Fruit fly (Drosophila melanogaster): Measurements from ENCODE around the gene CG6638.

The CG6638 gene

DNA sequence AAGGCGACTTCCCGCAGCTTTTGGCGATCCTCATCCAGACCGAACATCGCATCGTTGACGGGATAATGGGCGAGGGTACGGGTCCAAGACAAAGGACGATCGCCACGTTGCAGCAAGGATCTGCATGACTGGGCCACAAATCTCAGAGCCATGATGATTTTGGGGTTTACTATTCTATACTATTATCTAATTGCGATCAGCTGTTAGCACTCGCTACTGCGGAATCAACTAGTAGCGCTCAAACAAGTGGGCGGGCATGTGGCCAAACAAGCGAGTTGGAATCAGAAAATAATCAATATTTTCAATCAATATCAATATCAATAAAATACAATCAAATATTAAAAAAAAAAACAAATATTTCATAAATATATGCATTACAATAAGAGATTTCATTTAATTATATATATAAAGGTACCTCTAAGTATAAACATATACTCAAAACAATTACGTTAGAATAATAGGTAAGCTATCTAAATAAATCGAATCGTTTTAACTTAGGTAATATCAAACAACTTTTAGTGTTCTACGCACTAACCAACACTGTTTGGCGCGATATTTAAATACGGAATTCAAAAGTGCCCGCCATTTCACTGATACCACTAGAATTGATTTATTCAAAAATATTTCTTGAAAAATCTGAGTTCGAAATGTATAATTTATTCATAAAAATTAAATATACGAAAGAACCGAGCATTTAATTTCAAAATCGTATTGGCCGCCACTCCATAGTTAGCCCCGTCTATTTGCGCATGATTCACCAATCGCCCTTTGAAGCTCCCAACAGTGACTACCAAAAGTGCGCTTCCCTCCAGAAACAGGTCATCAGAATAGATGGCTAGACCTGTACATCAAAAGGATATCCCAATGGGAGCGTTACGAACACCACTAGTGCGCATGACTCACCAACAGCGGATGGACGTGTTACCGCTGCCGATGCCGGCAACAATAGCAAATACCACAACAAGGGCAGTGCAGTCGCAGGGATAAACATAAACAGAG lies at the start of gene CG6638, which contains the start of gene CG43078:
CG6638 (minus strand) TSS at position 235 of the 999 bp plus-strand sequence.
CG43078 (plus strand) TSS at position 965 of the 999 bp plus-strand sequence.
- peak; percentile 57 for TF ChIP-seq CG11617 (GFP tag; optimal IDR thresholded peaks at IDR 0.05)
- no peak for TF ChIP-seq ovo (GFP tag; optimal IDR thresholded peaks at IDR 0.05)
- TF ChIP-seq bab1 (GFP tag; optimal IDR thresholded peaks at IDR 0.05), result no peak
- TF ChIP-seq CG14711 (tag; optimal IDR thresholded peaks at IDR 0.05), result peak; percentile 37
- no peak for TF ChIP-seq CG33017 (tag; optimal IDR thresholded peaks at IDR 0.05)
- peak; percentile 70 for TF ChIP-seq kay (GFP tag; ENCODE audit: borderline replicate concordance)
- no peak for TF ChIP-seq Hr96 (GFP tag; optimal IDR thresholded peaks at IDR 0.05)
- TF ChIP-seq CG12768 (GFP tag; optimal IDR thresholded peaks at IDR 0.05), result peak; percentile 29
- TF ChIP-seq CG5204 (GFP tag; optimal IDR thresholded peaks at IDR 0.05), result no peak
- TF ChIP-seq tj (GFP tag; optimal IDR thresholded peaks at IDR 0.05), result no peak
- TF ChIP-seq Mnt (GFP tag; optimal IDR thresholded peaks at IDR 0.05), result peak; percentile 85
- no peak for TF ChIP-seq Crg-1 (GFP tag; optimal IDR thresholded peaks at IDR 0.05)
- no peak for TF ChIP-seq Clk (GFP tag; optimal IDR thresholded peaks at IDR 0.05)
- TF ChIP-seq CG1620 (GFP tag; optimal IDR thresholded peaks at IDR 0.05), result no peak
- peak; percentile 26 for TF ChIP-seq CG7101 (tag; optimal IDR thresholded peaks at IDR 0.05)
- TF ChIP-seq cic (GFP tag; optimal IDR thresholded peaks at IDR 0.05), result peak; percentile 1
- TF ChIP-seq toe (GFP tag; optimal IDR thresholded peaks at IDR 0.05), result no peak
- TF ChIP-seq cnc (optimal IDR thresholded peaks at IDR 0.05), result no peak
- no peak for TF ChIP-seq pad (GFP tag; optimal IDR thresholded peaks at IDR 0.05)
- peak; percentile 20 for TF ChIP-seq CG7045 (GFP tag; optimal IDR thresholded peaks at IDR 0.05)

DNA sequence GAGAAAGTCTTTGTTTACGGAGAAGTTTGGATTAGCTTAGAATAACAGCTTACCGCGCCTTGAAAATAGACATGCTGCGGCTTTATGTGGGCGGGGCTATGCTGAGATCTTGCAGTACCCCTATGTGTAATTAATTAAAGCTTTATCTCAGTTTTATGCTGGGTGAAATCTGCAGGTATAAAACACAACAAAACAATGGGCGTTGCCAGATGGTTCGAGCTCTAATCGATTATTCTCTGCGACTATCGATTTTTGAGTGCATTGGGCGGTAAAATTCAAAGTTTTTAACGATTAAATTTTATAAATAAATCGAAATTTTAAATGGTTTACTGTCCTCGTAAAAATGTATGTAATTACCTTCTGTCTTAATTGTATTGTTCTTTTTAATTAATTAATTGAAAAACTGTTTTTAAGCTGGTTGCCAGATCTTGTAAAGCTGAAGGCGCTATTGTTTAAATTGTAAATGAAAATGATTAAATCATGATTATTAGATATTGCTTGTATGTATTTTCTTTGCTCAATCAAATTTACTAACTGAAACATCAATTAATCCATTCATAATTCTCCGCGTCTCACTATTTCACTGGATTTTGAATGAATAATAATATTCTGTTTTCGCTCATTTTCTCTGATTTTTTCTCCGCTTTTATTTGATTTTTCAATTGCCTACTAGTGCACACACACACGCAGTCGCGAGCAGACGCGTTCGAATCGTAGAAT lies 48.0 kb upstream of the CG6638 start, which contains the start of the genes GAPsec and Zasp66:
GAPsec (minus strand) TSS at position 200 of the 720 bp plus-strand sequence.
Zasp66 (plus strand) TSS at position 670 of the 720 bp plus-strand sequence.
- TF ChIP-seq bab1 (GFP tag; optimal IDR thresholded peaks at IDR 0.05), result peak; percentile 23
- peak; percentile 7 for TF ChIP-seq kay (GFP tag; ENCODE audit: borderline replicate concordance)
- no peak for TF ChIP-seq cic (GFP tag; optimal IDR thresholded peaks at IDR 0.05)

DNA sequence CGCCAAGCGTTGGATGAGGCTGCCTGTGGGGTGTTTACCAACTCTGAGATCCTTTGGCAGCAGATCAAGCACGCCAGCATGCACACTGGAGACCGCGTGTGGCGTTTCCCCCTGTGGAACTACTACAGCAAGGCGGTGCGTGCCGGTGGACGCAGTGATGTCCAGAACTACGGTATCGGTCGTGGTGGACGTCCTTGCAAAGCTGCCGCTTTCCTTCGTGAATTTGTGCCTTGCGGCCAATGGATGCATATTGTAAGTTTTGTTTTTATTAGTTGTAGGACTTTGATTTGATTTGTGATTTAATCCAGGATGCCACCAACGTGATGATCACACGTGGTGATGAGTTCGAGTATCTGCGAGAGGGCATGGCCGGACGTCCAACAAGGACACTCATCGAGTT lies 45.6 kb upstream of the CG6638 start:
- no peak for TF ChIP-seq CG7045 (GFP tag; optimal IDR thresholded peaks at IDR 0.05)
- TF ChIP-seq CG11617 (GFP tag; optimal IDR thresholded peaks at IDR 0.05), result no peak
- TF ChIP-seq Clk (GFP tag; optimal IDR thresholded peaks at IDR 0.05), result no peak
- TF ChIP-seq CG1620 (GFP tag; optimal IDR thresholded peaks at IDR 0.05), result no peak
- TF ChIP-seq kay (GFP tag; ENCODE audit: borderline replicate concordance), result no peak
- no peak for TF ChIP-seq cnc (optimal IDR thresholded peaks at IDR 0.05)
- TF ChIP-seq bab1 (GFP tag; optimal IDR thresholded peaks at IDR 0.05), result no peak
- TF ChIP-seq Hr96 (GFP tag; optimal IDR thresholded peaks at IDR 0.05), result no peak
- TF ChIP-seq Mnt (GFP tag; optimal IDR thresholded peaks at IDR 0.05), result no peak
- TF ChIP-seq cic (GFP tag; optimal IDR thresholded peaks at IDR 0.05), result no peak
- TF ChIP-seq pad (GFP tag; optimal IDR thresholded peaks at IDR 0.05), result no peak

DNA sequence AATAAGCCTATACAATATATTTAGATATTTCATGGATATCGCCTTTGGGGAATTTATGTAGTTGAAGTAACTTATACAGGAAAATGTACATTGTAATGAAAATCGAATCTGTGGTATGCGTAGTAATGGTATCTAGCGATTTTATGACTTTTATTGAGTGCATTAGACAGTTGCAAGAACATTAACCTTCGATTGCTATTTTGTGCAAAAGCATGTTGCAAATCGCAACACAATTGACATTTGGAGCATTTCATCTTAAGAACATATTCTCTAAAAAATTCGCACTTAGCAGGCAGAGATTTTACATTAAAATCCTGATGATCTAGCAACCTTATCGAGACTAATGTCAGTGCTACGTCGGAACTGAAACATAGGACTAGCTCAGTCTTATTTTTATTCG lies 43.7 kb upstream of the CG6638 start, which contains the start of gene S-Lap2:
S-Lap2 (plus strand) TSS at position 301 of the 400 bp plus-strand sequence.
- TF ChIP-seq cic (GFP tag; optimal IDR thresholded peaks at IDR 0.05) (no peak), CG14711 (tag; optimal IDR thresholded peaks at IDR 0.05) (no peak), bab1 (GFP tag; optimal IDR thresholded peaks at IDR 0.05) (no peak), tj (GFP tag; optimal IDR thresholded peaks at IDR 0.05) (no peak), Crg-1 (GFP tag; optimal IDR thresholded peaks at IDR 0.05) (no peak), toe (GFP tag; optimal IDR thresholded peaks at IDR 0.05) (no peak), pad (GFP tag; optimal IDR thresholded peaks at IDR 0.05) (no peak), ovo (GFP tag; optimal IDR thresholded peaks at IDR 0.05) (no peak), Clk (GFP tag; optimal IDR thresholded peaks at IDR 0.05) (no peak), CG7101 (tag; optimal IDR thresholded peaks at IDR 0.05) (no peak), CG1620 (GFP tag; optimal IDR thresholded peaks at IDR 0.05) (no peak), CG5204 (GFP tag; optimal IDR thresholded peaks at IDR 0.05) (no peak), Hr96 (GFP tag; optimal IDR thresholded peaks at IDR 0.05) (no peak), cnc (optimal IDR thresholded peaks at IDR 0.05) (no peak), Mnt (GFP tag; optimal IDR thresholded peaks at IDR 0.05) (no peak), kay (GFP tag; ENCODE audit: borderline replicate concordance) (no peak)

- TF ChIP-seq Hr96 (GFP tag; optimal IDR thresholded peaks at IDR 0.05) (no peak), CG7045 (GFP tag; optimal IDR thresholded peaks at IDR 0.05) (no peak), CG1620 (GFP tag; optimal IDR thresholded peaks at IDR 0.05) (no peak), cic (GFP tag; optimal IDR thresholded peaks at IDR 0.05) (no peak), tj (GFP tag; optimal IDR thresholded peaks at IDR 0.05) (no peak), cnc (optimal IDR thresholded peaks at IDR 0.05) (no peak), CG7101 (tag; optimal IDR thresholded peaks at IDR 0.05) (no peak), kay (GFP tag; ENCODE audit: borderline replicate concordance) (no peak), CG5204 (GFP tag; optimal IDR thresholded peaks at IDR 0.05) (no peak), pad (GFP tag; optimal IDR thresholded peaks at IDR 0.05) (no peak), ovo (GFP tag; optimal IDR thresholded peaks at IDR 0.05) (no peak)
Observed at dm6 chr3L:8616935-8617334, 41.1 kb upstream of the CG6638 start, which contains the start of gene S-Lap1. Gene S-Lap1, plus strand, starts transcription at chr3L:8617235.

Measured in whole organism, adult.